Worm (Caenorhabditis elegans) whole organism, mixed stage, embryonic: ENCODE measurements around the gene cutl-2.

Source experiments
- blmp-1 ChIP-seq: fragments of 150-350 bp; optimal IDR thresholded peaks from 2 replicates; lab custom pipeline; 2014; ENCODE audit warnings: missing biosample characterization, missing genetic modification characterization
- sem-2 ChIP-seq: fragments of 200-800 bp; sonication (Bioruptor generic); optimal IDR thresholded peaks from 2 replicates; lab custom pipeline; 2018; ENCODE audit warnings: mild to moderate bottlenecking, missing genetic modification characterization, missing compliant biosample characterization
- sptf-1 ChIP-seq: sonication (generic microtip); optimal IDR thresholded peaks from 2 replicates; lab custom pipeline; 2017; ENCODE audit warnings: mild to moderate bottlenecking, missing genetic modification characterization, moderate library complexity, missing compliant biosample characterization

DNA sequence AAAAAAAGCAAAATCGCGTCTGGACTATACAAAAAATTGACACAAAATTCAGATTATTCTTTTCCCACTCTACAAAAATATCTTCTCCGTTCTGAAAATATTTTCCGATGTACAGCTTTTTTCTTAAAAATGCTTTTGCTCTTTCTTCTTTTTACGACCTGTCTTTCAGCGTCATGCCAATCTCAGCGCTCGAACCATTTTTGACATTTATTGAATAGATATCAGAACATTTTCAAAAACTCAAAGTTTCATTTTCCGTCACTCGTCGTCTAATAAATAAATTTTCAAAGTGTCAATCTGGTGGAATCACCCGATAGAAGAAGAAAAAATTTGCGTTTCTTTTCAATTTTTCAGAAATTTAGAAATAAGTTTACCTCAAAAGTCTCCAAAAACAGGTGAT, 16.9 kb upstream of the cutl-2 start:
- TF ChIP-seq blmp-1 (tag; lab: Kevin White, UChicago) (no peak), sem-2 (GFP tag; lab: Kevin White, UChicago) (no peak), sptf-1 (no peak)
